Worm (Caenorhabditis elegans) whole organism, L4/young adult: ENCODE measurements around the gene K02E11.10.

ENCODE experiments used
- W03F9.2 ChIP-seq: fragments of 150-350 bp; optimal IDR thresholded peaks from 2 replicates; lab custom pipeline; 2014; ENCODE audit warnings: missing biosample characterization, missing genetic modification characterization
- dao-5 ChIP-seq: sonication (generic microtip); optimal IDR thresholded peaks from 2 replicates; lab custom pipeline; 2016; ENCODE audit warnings: missing genotype, missing genetic modification characterization, moderate library complexity, missing compliant biosample characterization
- him-1 ChIP-seq: sonication (generic microtip); optimal IDR thresholded peaks from 2 replicates; lab custom pipeline; 2016; ENCODE audit warnings: missing genotype, missing genetic modification reagents, missing genetic modification characterization, missing compliant biosample characterization

DNA sequence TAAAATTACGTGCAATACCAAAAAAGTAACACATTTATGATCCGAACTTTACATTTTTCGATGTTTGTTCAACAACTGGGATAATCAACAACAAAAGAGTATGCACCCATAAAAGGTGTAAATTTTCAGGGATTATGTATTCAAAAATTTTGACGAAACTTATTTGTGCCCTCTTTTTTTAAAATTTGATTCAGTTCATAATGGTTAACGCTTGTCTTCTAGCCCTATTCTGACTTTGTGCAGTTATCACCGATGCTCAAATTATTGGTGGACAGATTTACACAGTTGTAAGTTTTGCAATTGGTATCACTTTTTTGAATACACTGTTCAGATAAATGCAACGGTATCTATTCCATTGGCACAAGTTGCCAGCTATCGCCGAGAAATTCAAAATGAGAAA, 7.7 kb upstream of the K02E11.10 start, which contains the start of gene K02E11.6:
- TF ChIP-seq him-1 (tag; lab: Kevin White, UChicago) (no peak), W03F9.2 (no peak), dao-5 (tag; lab: Kevin White, UChicago) (no peak)
